Worm (Caenorhabditis elegans) whole organism, early embryonic: ENCODE data around the gene brc-2.

Experiments used
- B0310.2 ChIP-seq: sonication (generic microtip); optimal IDR thresholded peaks from 2 replicates; lab custom pipeline; 2016; ENCODE audit warnings: mild to moderate bottlenecking, missing genetic modification characterization, missing compliant biosample characterization
- F13C5.2 ChIP-seq: sonication (generic microtip); optimal IDR thresholded peaks from 2 replicates; lab custom pipeline; 2017; ENCODE audit warnings: mild to moderate bottlenecking, missing genetic modification characterization, inconsistent platforms, missing compliant biosample characterization
- aly-1 ChIP-seq: sonication (generic microtip); optimal IDR thresholded peaks from 2 replicates; lab custom pipeline; 2016; ENCODE audit warnings: missing genetic modification characterization, missing compliant biosample characterization
- ama-1 ChIP-seq: fragments of 150-350 bp; optimal IDR thresholded peaks from 2 replicates; lab custom pipeline; 2014
- ceh-13 ChIP-seq: fragments of 200-800 bp; sonication (Bioruptor generic); optimal IDR thresholded peaks from 2 replicates; lab custom pipeline; 2018; ENCODE audit warnings: mild to moderate bottlenecking, missing genetic modification characterization, missing compliant biosample characterization
- ceh-36 ChIP-seq: sonication (generic microtip); optimal IDR thresholded peaks from 2 replicates; lab custom pipeline; 2016; ENCODE audit warnings: missing genetic modification characterization, inconsistent platforms, missing compliant biosample characterization
- ets-7 ChIP-seq: sonication (generic microtip); optimal IDR thresholded peaks from 2 replicates; lab custom pipeline; 2016; ENCODE audit warnings: missing genotype, missing genetic modification characterization, missing compliant biosample characterization
- flt-1 ChIP-seq: fragments of 200-800 bp; sonication (Bioruptor generic); IDR thresholded peaks from 2 replicates; pipeline ENCODE4 v1.3.6; 2022; ENCODE audit warnings: missing genetic modification characterization, missing compliant biosample characterization
- hmbx-1 ChIP-seq: sonication (generic microtip); optimal IDR thresholded peaks from 2 replicates; lab custom pipeline; 2016; ENCODE audit warnings: mild to moderate bottlenecking, missing genetic modification characterization, missing compliant biosample characterization
- hmg-4 ChIP-seq: fragments of 200-800 bp; sonication (Bioruptor generic); optimal IDR thresholded peaks from 2 replicates; lab custom pipeline; 2018; ENCODE audit warnings: mild to moderate bottlenecking, missing genetic modification characterization, missing compliant biosample characterization
- hnd-1 ChIP-seq: sonication (generic microtip); optimal IDR thresholded peaks from 2 replicates; lab custom pipeline; 2016; ENCODE audit warnings: missing genetic modification characterization, missing compliant biosample characterization
- pes-1 ChIP-seq: fragments of 200-800 bp; sonication (Bioruptor generic); IDR thresholded peaks from 2 replicates; pipeline ENCODE4 v1.3.6; 2022; ENCODE audit warnings: missing genetic modification reagents, missing genetic modification characterization, missing compliant biosample characterization
- scrt-1 ChIP-seq: fragments of 200-800 bp; sonication (Bioruptor generic); IDR thresholded peaks from 2 replicates; pipeline ENCODE4 v1.3.6; 2022; ENCODE audit warnings: missing genetic modification characterization, missing compliant biosample characterization
- sea-1 ChIP-seq: fragments of 200-800 bp; sonication (Bioruptor generic); conservative IDR thresholded peaks from 2 replicates; pipeline ENCODE4 v1.3.6; 2022; ENCODE audit warnings: missing genetic modification characterization, missing compliant biosample characterization
- tbx-11 ChIP-seq: fragments of 200-800 bp; sonication (Bioruptor generic); IDR thresholded peaks from 2 replicates; pipeline ENCODE4 v1.3.6; 2022; ENCODE audit warnings: missing genetic modification characterization, missing compliant biosample characterization
- tbx-37 ChIP-seq: fragments of 200-800 bp; sonication (Bioruptor generic); conservative IDR thresholded peaks from 2 replicates; pipeline ENCODE4 v1.3.6; 2022; ENCODE audit warnings: missing genetic modification reagents, missing genetic modification characterization, missing compliant biosample characterization
- tra-4 ChIP-seq: sonication (generic microtip); optimal IDR thresholded peaks from 2 replicates; lab custom pipeline; 2017; ENCODE audit warnings: missing genetic modification characterization, missing compliant biosample characterization

The brc-2 gene

ce11 chrIII:6885889-6886288 is 17.0 kb downstream of the brc-2 start:
- TF ChIP-seq F13C5.2 (tag; lab: Kevin White, UChicago): no peak

ce11 chrIII:6884203-6884602 is 18.7 kb downstream of the brc-2 start, which contains the start of gene med-2:
med-2 (plus strand) TSS chrIII:6884503.
- TF ChIP-seq ama-1 (lab: Kevin White, UChicago) (no peak), aly-1 (no peak), hmbx-1 (tag; lab: Kevin White, UChicago) (no peak), sea-1 (GFP tag; lab: Robert Waterston, UW) (no peak), ceh-13 (GFP tag; lab: Kevin White, UChicago) (no peak), tra-4 (tag; lab: Kevin White, UChicago) (no peak), ets-7 (tag; lab: Kevin White, UChicago) (no peak), hmg-4 (no peak), scrt-1 (GFP tag; lab: Robert Waterston, UW) (no peak), flt-1 (no peak)

DNA sequence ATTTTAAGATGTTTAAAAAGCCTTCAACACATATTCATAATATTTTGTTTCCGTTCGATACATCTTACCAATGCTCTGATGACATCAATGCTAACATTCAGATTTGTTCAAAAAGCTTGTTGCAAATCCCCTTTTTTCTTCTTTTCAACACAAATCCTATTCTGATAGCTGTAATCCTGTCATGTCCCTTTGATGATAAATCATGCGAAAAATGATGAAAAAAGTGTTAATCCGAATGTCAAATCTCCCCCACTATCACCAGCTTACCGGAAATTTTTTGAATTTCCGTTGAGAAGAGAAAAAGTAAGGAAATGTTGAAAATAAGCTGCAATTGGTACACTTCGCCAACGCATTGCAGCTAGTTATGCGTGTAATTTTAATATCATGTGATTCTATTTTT is 21.2 kb downstream of the brc-2 start:
- TF ChIP-seq flt-1 (no peak), aly-1 (no peak), tbx-11 (no peak), tbx-37 (no peak)

- TF ChIP-seq aly-1 (no peak), ets-7 (tag; lab: Kevin White, UChicago) (no peak), tbx-37 (no peak)
These were observed 22.1 kb downstream of the brc-2 start, which contains the start of gene K04C2.7 for ce11 chrIII:6880797-6881196. K04C2.7 (plus strand) TSS chrIII:6881097.

DNA sequence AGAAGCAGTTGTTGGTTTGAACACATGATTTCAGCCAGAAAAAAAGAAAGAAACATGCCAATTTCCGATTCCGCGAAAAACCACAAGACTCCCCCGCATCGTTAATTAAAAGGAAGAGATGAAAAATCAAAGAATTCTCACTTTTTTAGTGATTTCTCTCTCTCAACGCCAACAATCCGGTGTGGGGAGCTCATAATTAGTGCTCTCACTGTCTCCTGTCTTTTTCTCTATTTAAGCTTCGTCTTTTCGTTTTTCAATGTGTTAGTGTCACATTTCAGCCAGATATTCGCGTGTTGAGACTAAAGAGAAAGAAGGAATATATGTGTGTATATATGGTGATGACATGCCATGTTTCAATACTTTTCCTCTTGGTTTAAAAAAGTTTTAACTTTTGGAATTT is 29.2 kb downstream of the brc-2 start:
- no peak for TF ChIP-seq ama-1 (lab: Kevin White, UChicago)

DNA sequence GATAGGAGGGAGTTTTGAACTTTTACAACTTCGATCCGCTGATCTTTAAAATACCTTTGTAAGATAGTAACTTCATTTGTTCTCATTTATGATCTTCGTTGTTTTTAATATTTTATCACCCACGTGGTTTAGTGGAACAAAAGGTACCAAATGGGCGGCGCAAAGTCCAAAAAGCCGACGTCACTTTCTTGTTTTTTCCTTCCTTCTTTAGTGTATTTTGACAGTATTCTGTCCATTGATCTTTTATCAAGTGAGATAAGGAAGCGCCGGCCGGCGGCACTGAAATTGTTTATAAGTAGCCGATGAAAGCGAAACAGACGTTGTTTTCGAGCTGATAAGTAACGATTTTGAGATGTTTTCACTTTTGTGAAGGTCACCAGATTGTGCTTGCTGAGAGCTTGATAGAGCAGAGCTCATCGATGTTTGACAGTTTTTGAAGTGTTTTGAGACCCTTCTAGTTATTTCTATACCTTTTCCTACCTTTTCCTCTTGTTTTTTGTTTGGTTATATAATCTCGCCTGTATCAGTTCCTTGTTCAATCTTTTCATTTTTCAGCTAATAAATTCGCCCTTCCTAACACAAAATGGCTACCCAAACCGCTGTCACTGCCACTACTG is 30.3 kb downstream of the brc-2 start, which contains the start of gene K04C2.3:
TSS of gene K04C2.3 (plus strand) at position 556 of the 617 bp plus-strand sequence.
- no peak for TF ChIP-seq ets-7 (tag; lab: Kevin White, UChicago)
- TF ChIP-seq hmg-4: no peak
- TF ChIP-seq sea-1 (GFP tag; lab: Robert Waterston, UW): no peak
- no peak for TF ChIP-seq hmbx-1 (tag; lab: Kevin White, UChicago)
- no peak for TF ChIP-seq ceh-13 (GFP tag; lab: Kevin White, UChicago)
- no peak for TF ChIP-seq ama-1 (lab: Kevin White, UChicago)
- TF ChIP-seq tbx-11: no peak
- no peak for TF ChIP-seq F13C5.2 (tag; lab: Kevin White, UChicago)
- TF ChIP-seq aly-1: no peak
- no peak for TF ChIP-seq ceh-36 (tag; lab: Kevin White, UChicago)
- no peak for TF ChIP-seq B0310.2

DNA sequence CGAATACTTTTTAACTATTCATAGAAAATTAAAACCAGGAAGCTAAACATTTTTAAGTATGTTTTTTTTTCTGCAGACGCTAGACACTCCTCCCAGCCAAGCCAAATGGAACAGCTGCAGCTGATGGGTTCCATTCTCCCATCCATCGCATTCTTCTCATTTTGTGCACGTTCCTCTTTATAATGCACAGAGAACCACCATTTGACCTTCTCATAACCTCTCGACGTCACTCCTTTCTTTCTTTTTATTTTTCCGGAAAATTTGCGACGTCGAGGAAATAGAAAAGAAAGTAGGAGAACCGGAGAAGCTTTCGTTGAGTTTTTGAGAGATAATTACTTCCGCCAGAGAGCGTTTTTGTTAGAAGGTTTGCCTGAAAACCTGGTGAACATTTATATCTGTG is 31.2 kb downstream of the brc-2 start:
- no peak for TF ChIP-seq hnd-1
- no peak for TF ChIP-seq ceh-13 (GFP tag; lab: Kevin White, UChicago)

DNA sequence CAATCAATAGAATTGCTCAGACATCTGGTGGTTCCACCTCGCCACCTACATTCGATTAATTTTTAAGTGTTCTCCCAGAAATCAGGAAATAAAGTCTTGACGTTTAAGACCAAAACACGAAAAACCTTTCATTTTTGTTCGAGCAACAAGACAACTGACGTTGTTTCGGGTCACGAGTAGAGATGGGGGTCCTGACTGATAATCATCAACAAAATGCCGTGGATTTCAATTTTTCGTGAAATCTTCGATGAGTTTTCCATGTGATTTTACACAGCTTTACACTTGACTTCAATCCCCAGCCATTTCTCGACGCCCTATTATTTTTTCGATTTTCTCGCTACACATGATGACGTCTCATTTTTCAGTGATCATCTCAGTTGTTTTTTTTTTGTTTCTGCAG is 31.8 kb downstream of the brc-2 start:
- no peak for TF ChIP-seq flt-1
- TF ChIP-seq tra-4 (tag; lab: Kevin White, UChicago): no peak
- TF ChIP-seq F13C5.2 (tag; lab: Kevin White, UChicago): no peak
- no peak for TF ChIP-seq ceh-36 (tag; lab: Kevin White, UChicago)
- no peak for TF ChIP-seq B0310.2
- no peak for TF ChIP-seq ceh-13 (GFP tag; lab: Kevin White, UChicago)
- TF ChIP-seq tbx-37: no peak
- TF ChIP-seq scrt-1 (GFP tag; lab: Robert Waterston, UW): no peak
- TF ChIP-seq ama-1 (lab: Kevin White, UChicago): no peak
- no peak for TF ChIP-seq pes-1 (GFP tag; lab: Robert Waterston, UW)
- TF ChIP-seq aly-1: no peak
- no peak for TF ChIP-seq tbx-11
- TF ChIP-seq hmbx-1 (tag; lab: Kevin White, UChicago): no peak
- TF ChIP-seq hmg-4: no peak
- no peak for TF ChIP-seq sea-1 (GFP tag; lab: Robert Waterston, UW)
- TF ChIP-seq hnd-1: no peak
- TF ChIP-seq ets-7 (tag; lab: Kevin White, UChicago): no peak

DNA sequence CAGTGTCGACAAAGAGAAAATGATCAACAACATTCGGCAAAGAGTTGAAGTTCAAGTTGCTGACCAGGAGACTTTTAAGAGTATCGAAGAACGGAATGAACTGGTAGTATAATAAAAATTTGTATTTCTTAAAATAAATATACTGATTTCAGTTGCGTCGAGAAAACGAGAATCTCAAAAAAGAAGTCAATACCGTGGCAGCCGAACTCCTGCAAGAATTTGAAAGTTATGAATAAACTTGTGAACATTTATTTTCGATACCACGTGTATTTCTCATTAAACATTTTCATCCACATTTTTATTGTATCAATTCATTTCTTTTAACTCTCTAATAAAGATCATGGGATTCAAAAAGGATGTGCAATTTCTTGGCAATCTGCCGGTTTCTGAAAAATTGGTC is 32.9 kb downstream of the brc-2 start, which contains the start of gene K04C2.8:
TSS of gene K04C2.8 (plus strand) at position 301 of the 400 bp plus-strand sequence.
- no peak for TF ChIP-seq hmg-4
- no peak for TF ChIP-seq hnd-1
- no peak for TF ChIP-seq scrt-1 (GFP tag; lab: Robert Waterston, UW)
- no peak for TF ChIP-seq aly-1
- no peak for TF ChIP-seq ama-1 (lab: Kevin White, UChicago)
- TF ChIP-seq pes-1 (GFP tag; lab: Robert Waterston, UW): no peak
- no peak for TF ChIP-seq ets-7 (tag; lab: Kevin White, UChicago)
- no peak for TF ChIP-seq flt-1
- TF ChIP-seq tra-4 (tag; lab: Kevin White, UChicago): no peak
- no peak for TF ChIP-seq ceh-36 (tag; lab: Kevin White, UChicago)
- no peak for TF ChIP-seq sea-1 (GFP tag; lab: Robert Waterston, UW)
- TF ChIP-seq B0310.2: no peak
- TF ChIP-seq ceh-13 (GFP tag; lab: Kevin White, UChicago): no peak
- no peak for TF ChIP-seq tbx-11
- TF ChIP-seq hmbx-1 (tag; lab: Kevin White, UChicago): no peak
- no peak for TF ChIP-seq F13C5.2 (tag; lab: Kevin White, UChicago)
- TF ChIP-seq tbx-37: no peak
